Fruit fly (Drosophila melanogaster): Measurements from ENCODE around the gene mas.
A peak's percentile ranks its signal among the peaks of the same experiment; 100 is the strongest.

mas gene

DNA sequence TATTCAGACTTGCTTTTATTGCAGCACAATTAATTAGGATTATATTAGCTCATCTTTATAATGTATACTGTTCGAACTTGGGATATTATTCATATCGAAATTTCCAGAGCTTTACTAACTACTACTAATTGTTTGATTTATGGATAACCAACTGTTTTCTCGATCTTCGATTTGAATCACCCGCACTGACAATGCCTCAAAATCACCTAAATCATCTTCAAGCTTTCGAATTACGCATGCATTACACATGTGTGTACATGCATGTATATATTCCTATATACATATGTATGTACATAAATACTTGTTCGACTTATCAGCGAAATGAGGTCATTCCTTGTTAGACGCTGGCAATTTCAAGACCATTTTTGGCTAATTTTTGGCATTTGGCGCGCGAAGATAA lies 45.7 kb downstream of the mas start:
- TF ChIP-seq Dfd (GFP tag; optimal IDR thresholded peaks at IDR 0.05) (no peak), dmrt93B (GFP tag; optimal IDR thresholded peaks at IDR 0.05) (no peak), sv (GFP tag; optimal IDR thresholded peaks at IDR 0.05) (no peak), Abd-B (GFP tag; optimal IDR thresholded peaks at IDR 0.05) (no peak), Sp1 (GFP tag; optimal IDR thresholded peaks at IDR 0.05) (no peak), h (GFP tag; optimal IDR thresholded peaks at IDR 0.05) (no peak), tai (GFP tag; optimal IDR thresholded peaks at IDR 0.05) (no peak), foxo (GFP tag; optimal IDR thresholded peaks at IDR 0.05) (no peak), psq (GFP tag; optimal IDR thresholded peaks at IDR 0.05) (no peak), CG9705 (GFP tag; optimal IDR thresholded peaks at IDR 0.05) (no peak), Mio (GFP tag; optimal IDR thresholded peaks at IDR 0.05) (no peak), jim (GFP tag; optimal IDR thresholded peaks at IDR 0.05) (no peak), Jra (GFP tag; optimal IDR thresholded peaks at IDR 0.05) (no peak)

- TF ChIP-seq sv (GFP tag; optimal IDR thresholded peaks at IDR 0.05) (no peak), HLH106 (tag; optimal IDR thresholded peaks at IDR 0.05) (no peak), Myc (optimal IDR thresholded peaks at IDR 0.05) (no peak), Dif (GFP tag; optimal IDR thresholded peaks at IDR 0.05; ENCODE audit: partially characterized antibody) (no peak), foxo (GFP tag; optimal IDR thresholded peaks at IDR 0.05) (peak in 1 of 2 experiments; percentile 26), Hr83 (GFP tag; optimal IDR thresholded peaks at IDR 0.05; ENCODE audit: poor library complexity, severe bottlenecking) (peak; percentile 85), woc (GFP tag; optimal IDR thresholded peaks at IDR 0.05) (peak; percentile 65), Rel (GFP tag; optimal IDR thresholded peaks at IDR 0.05) (no peak), Rel (tag; optimal IDR thresholded peaks at IDR 0.05) (peak; percentile 58), N (GFP tag; optimal IDR thresholded peaks at IDR 0.05) (no peak), tai (GFP tag; optimal IDR thresholded peaks at IDR 0.05) (no peak), OdsH (GFP tag; optimal IDR thresholded peaks at IDR 0.05) (no peak), sage (GFP tag; optimal IDR thresholded peaks at IDR 0.05) (no peak), Dfd (GFP tag; optimal IDR thresholded peaks at IDR 0.05) (no peak), jim (GFP tag; optimal IDR thresholded peaks at IDR 0.05) (no peak), Vsx2 (GFP tag; optimal IDR thresholded peaks at IDR 0.05; ENCODE audit: partially characterized antibody) (no peak), pan (optimal IDR thresholded peaks at IDR 0.05) (no peak), br (GFP tag; optimal IDR thresholded peaks at IDR 0.05) (no peak), CrebA (GFP tag; optimal IDR thresholded peaks at IDR 0.05; ENCODE audit: borderline replicate concordance) (no peak), Hnf4 (GFP tag; optimal IDR thresholded peaks at IDR 0.05) (no peak), GATAd (GFP tag; optimal IDR thresholded peaks at IDR 0.05) (no peak), brk (GFP tag; optimal IDR thresholded peaks at IDR 0.05) (no peak), Jra (GFP tag; optimal IDR thresholded peaks at IDR 0.05) (peak; percentile 57), dmrt93B (GFP tag; optimal IDR thresholded peaks at IDR 0.05) (no peak), Hr78 (GFP tag; optimal IDR thresholded peaks at IDR 0.05) (no peak), dsf (GFP tag; optimal IDR thresholded peaks at IDR 0.05; ENCODE audit: borderline replicate concordance) (no peak), Abd-B (GFP tag; optimal IDR thresholded peaks at IDR 0.05) (no peak), psq (GFP tag; optimal IDR thresholded peaks at IDR 0.05) (peak; percentile 57), Mio (GFP tag; optimal IDR thresholded peaks at IDR 0.05) (no peak), dl (GFP tag; optimal IDR thresholded peaks at IDR 0.05; ENCODE audit: insufficient read depth in 1 of 2, partially characterized antibody in 2 of 2) (no peak), ey (GFP tag; optimal IDR thresholded peaks at IDR 0.05) (peak; percentile 1), usp (GFP tag; optimal IDR thresholded peaks at IDR 0.05) (no peak), CG32264 (GFP tag; optimal IDR thresholded peaks at IDR 0.05) (no peak), h (GFP tag; optimal IDR thresholded peaks at IDR 0.05) (peak; percentile 10), fru (GFP tag; optimal IDR thresholded peaks at IDR 0.05) (no peak), rgr (GFP tag; optimal IDR thresholded peaks at IDR 0.05) (no peak), lola (GFP tag; optimal IDR thresholded peaks at IDR 0.05) (no peak), CG9705 (GFP tag; optimal IDR thresholded peaks at IDR 0.05) (no peak), Sp1 (GFP tag; optimal IDR thresholded peaks at IDR 0.05) (no peak)
Observed at dm6 chr3L:4120358-4121349, 46.6 kb downstream of the mas start.

Measured in whole organism, wandering third instar larva.